Worm (Caenorhabditis elegans) whole organism, late embryonic: ENCODE measurements around the gene unc-17.

Source experiments
- ama-1 ChIP-seq: fragments of 150-350 bp; optimal IDR thresholded peaks from 2 replicates; lab custom pipeline; 2014
- fkh-10 ChIP-seq: fragments of 150-350 bp; optimal IDR thresholded peaks from 2 replicates; lab custom pipeline; 2014; ENCODE audit warnings: missing biosample characterization, missing genetic modification reagents, missing genetic modification characterization

ce11 chrIV:3599958-3600357 is 24.5 kb downstream of the unc-17 start, which contains the start of gene Y37E11B.7:
- TF ChIP-seq ama-1: no peak
- no peak for TF ChIP-seq fkh-10 (GFP tag; lab: Kevin White, UChicago)
